Fruit fly (Drosophila melanogaster) whole organism, embryonic: ENCODE results near the gene Spn27A.

Experiments
- Ada2b ChIP-seq: fragments of 200-800 bp; sonication (Bioruptor generic); IDR thresholded peaks from 2 replicates; pipeline ENCODE4 v1.3.6; 2022; ENCODE audit warnings: missing biosample characterization, missing genetic modification characterization
- Bgb ChIP-seq: fragments of 200-800 bp; sonication (Bioruptor generic); IDR thresholded peaks from 2 replicates; pipeline ENCODE4 v1.3.6; 2022; ENCODE audit warnings: missing biosample characterization, missing genetic modification characterization; ENCODE audit not compliant: partially characterized antibody
- CG10267 ChIP-seq: fragments of 200-800 bp; sonication (Bioruptor generic); optimal IDR thresholded peaks from 2 replicates; lab custom pipeline; 2018; ENCODE audit warnings: missing biosample characterization, mild to moderate bottlenecking, missing genetic modification characterization, moderate library complexity
- CG10462 ChIP-seq: fragments of 200-800 bp; sonication (Bioruptor generic); optimal IDR thresholded peaks from 2 replicates; lab custom pipeline; 2016; ENCODE audit warnings: missing biosample characterization, missing genetic modification characterization
- CG11093 ChIP-seq: fragments of 200-800 bp; sonication (Bioruptor generic); IDR thresholded peaks from 3 replicates; pipeline ENCODE4 v1.3.6; 2022; ENCODE audit warnings: missing biosample characterization, missing genetic modification characterization
- CG11456 ChIP-seq: fragments of 200-800 bp; sonication (Bioruptor generic); IDR thresholded peaks from 3 replicates; pipeline ENCODE4 v1.3.6; 2022; ENCODE audit warnings: missing biosample characterization, missing genetic modification characterization
- CG11723 ChIP-seq: fragments of 200-800 bp; sonication (Bioruptor generic); optimal IDR thresholded peaks from 2 replicates; lab custom pipeline; 2017; ENCODE audit warnings: missing biosample characterization, mild to moderate bottlenecking, missing genetic modification characterization
- CG1602 ChIP-seq: fragments of 200-800 bp; sonication (Bioruptor generic); optimal IDR thresholded peaks from 3 replicates; lab custom pipeline; 2016; ENCODE audit warnings: missing biosample characterization, missing genetic modification characterization
- CG17359 ChIP-seq: fragments of 200-800 bp; sonication (Bioruptor generic); optimal IDR thresholded peaks from 3 replicates; lab custom pipeline; 2018; ENCODE audit warnings: missing biosample characterization, mild to moderate bottlenecking, missing genetic modification characterization, moderate library complexity
- CG17361 ChIP-seq: fragments of 200-800 bp; sonication (Bioruptor generic); IDR thresholded peaks from 3 replicates; pipeline ENCODE4 v1.3.6; 2022; ENCODE audit warnings: missing biosample characterization, missing genetic modification characterization
- CG18764 ChIP-seq: fragments of 200-800 bp; sonication (Bioruptor generic); optimal IDR thresholded peaks from 3 replicates; lab custom pipeline; 2016; ENCODE audit warnings: missing biosample characterization, missing genetic modification characterization
- CG3995 ChIP-seq: fragments of 200-800 bp; sonication (Bioruptor generic); optimal IDR thresholded peaks from 3 replicates; lab custom pipeline; 2016; ENCODE audit warnings: missing biosample characterization, missing genetic modification characterization
- CG42726 ChIP-seq: fragments of 200-800 bp; sonication (Bioruptor generic); IDR thresholded peaks from 2 replicates; pipeline ENCODE4 v1.3.6; 2022; ENCODE audit warnings: missing biosample characterization, missing genetic modification characterization; ENCODE audit not compliant: partially characterized antibody
- CG4424 ChIP-seq: fragments of 200-800 bp; sonication (Bioruptor generic); optimal IDR thresholded peaks from 3 replicates; lab custom pipeline; 2016; ENCODE audit warnings: missing biosample characterization, missing genetic modification characterization
- CG5245 ChIP-seq: fragments of 200-800 bp; sonication (Bioruptor generic); optimal IDR thresholded peaks from 3 replicates; lab custom pipeline; 2016; ENCODE audit warnings: missing biosample characterization, missing genetic modification characterization
- CG7745 ChIP-seq: fragments of 200-800 bp; sonication (Bioruptor generic); optimal IDR thresholded peaks from 2 replicates; lab custom pipeline; 2018; ENCODE audit warnings: missing biosample characterization, mild to moderate bottlenecking, missing genetic modification characterization, moderate library complexity
- CG8478 ChIP-seq: fragments of >200 bp; optimal IDR thresholded peaks from 2 replicates; lab custom pipeline; 2018
- Dfd ChIP-seq, 2 experiments: fragments of >200 bp; optimal IDR thresholded peaks; 2 replicates each; lab custom pipeline; 2017; ENCODE audit warnings: missing biosample characterization in 2 of 2, missing genetic modification characterization in 2 of 2
- Elba2 ChIP-seq: fragments of 200-800 bp; sonication (Bioruptor generic); optimal IDR thresholded peaks from 3 replicates; lab custom pipeline; 2016; ENCODE audit warnings: missing biosample characterization, missing genetic modification characterization
- Fer3 ChIP-seq: fragments of 200-800 bp; sonication (Bioruptor generic); optimal IDR thresholded peaks from 2 replicates; lab custom pipeline; 2018; ENCODE audit warnings: missing biosample characterization, mild to moderate bottlenecking, missing genetic modification characterization, moderate library complexity
- HHEX ChIP-seq: fragments of 200-800 bp; sonication (Bioruptor generic); optimal IDR thresholded peaks from 3 replicates; lab custom pipeline; 2017; ENCODE audit warnings: missing biosample characterization, mild to moderate bottlenecking, missing genetic modification characterization, missing genetic modification reagents
- HLH54F ChIP-seq: fragments of 200-800 bp; sonication (Bioruptor generic); optimal IDR thresholded peaks from 3 replicates; lab custom pipeline; 2016; ENCODE audit warnings: missing biosample characterization, missing genetic modification characterization
- HLHmδ ChIP-seq: fragments of 200-800 bp; sonication (Bioruptor generic); optimal IDR thresholded peaks from 2 replicates; lab custom pipeline; 2018; ENCODE audit warnings: missing biosample characterization, mild to moderate bottlenecking, missing genetic modification characterization, moderate library complexity
- HmgZ ChIP-seq: fragments of 200-800 bp; sonication (Bioruptor generic); optimal IDR thresholded peaks from 2 replicates; lab custom pipeline; 2018; ENCODE audit warnings: missing biosample characterization, mild to moderate bottlenecking, missing genetic modification characterization
- Mad ChIP-seq: fragments of 200-800 bp; sonication (Bioruptor generic); optimal IDR thresholded peaks from 2 replicates; lab custom pipeline; 2016; ENCODE audit warnings: missing biosample characterization, missing genetic modification characterization
- Meics ChIP-seq: fragments of 200-800 bp; sonication (Bioruptor generic); optimal IDR thresholded peaks from 2 replicates; lab custom pipeline; 2017; ENCODE audit warnings: missing biosample characterization, mild to moderate bottlenecking, missing genetic modification characterization
- Spps ChIP-seq: fragments of 200-800 bp; sonication (Bioruptor generic); optimal IDR thresholded peaks from 2 replicates; lab custom pipeline; 2018; ENCODE audit warnings: missing biosample characterization, mild to moderate bottlenecking, missing genetic modification characterization
- Trl ChIP-seq, 3 experiments: fragments of >200 bp in 2 of 3; fragments of 200-800 bp in 1 of 3; sonication (Bioruptor generic) in 1 of 3; optimal IDR thresholded peaks; 2 replicates in 1 of 3; 3 replicates in 2 of 3; lab custom pipeline; 2016 to 2017; ENCODE audit warnings: missing biosample characterization in 1 of 3, missing genetic modification characterization in 1 of 3
- abd-A ChIP-seq: fragments of 200-800 bp; sonication (Bioruptor generic); optimal IDR thresholded peaks from 3 replicates; lab custom pipeline; 2019; ENCODE audit warnings: missing biosample characterization, mild to moderate bottlenecking, missing genetic modification characterization, moderate library complexity
- amos ChIP-seq: fragments of 200-800 bp; sonication (Bioruptor generic); IDR thresholded peaks from 2 replicates; pipeline ENCODE4 v1.3.6; 2022; ENCODE audit warnings: missing biosample characterization, missing genetic modification characterization; ENCODE audit not compliant: partially characterized antibody
- bbx ChIP-seq: fragments of 200-800 bp; sonication (Bioruptor generic); IDR thresholded peaks from 2 replicates; pipeline ENCODE4 v1.3.6; 2022; ENCODE audit warnings: missing biosample characterization, missing genetic modification characterization; ENCODE audit not compliant: partially characterized antibody
- br ChIP-seq: fragments of >200 bp; optimal IDR thresholded peaks from 2 replicates; lab custom pipeline; 2017
- btn ChIP-seq: fragments of 200-800 bp; sonication (Bioruptor generic); optimal IDR thresholded peaks from 2 replicates; lab custom pipeline; 2016; ENCODE audit warnings: missing biosample characterization, missing genetic modification characterization
- cg ChIP-seq: fragments of 200-800 bp; sonication (Bioruptor generic); optimal IDR thresholded peaks from 3 replicates; lab custom pipeline; 2019; ENCODE audit warnings: missing biosample characterization, mild to moderate bottlenecking, missing genetic modification characterization, moderate library complexity
- dysf ChIP-seq: fragments of 200-800 bp; sonication (Bioruptor generic); IDR thresholded peaks from 3 replicates; pipeline ENCODE4 v1.3.6; 2022; ENCODE audit warnings: missing biosample characterization, missing genetic modification characterization
- gce ChIP-seq: fragments of 200-800 bp; sonication (Bioruptor generic); IDR thresholded peaks from 3 replicates; pipeline ENCODE4 v1.3.6; 2022; ENCODE audit warnings: missing biosample characterization, missing genetic modification characterization
- gt ChIP-seq: fragments of 200-800 bp; sonication (Bioruptor generic); IDR thresholded peaks from 2 replicates; pipeline ENCODE4 v1.3.6; 2022; ENCODE audit warnings: missing biosample characterization, missing genetic modification characterization
- h ChIP-seq: fragments of >200 bp; optimal IDR thresholded peaks from 2 replicates; lab custom pipeline; 2017
- hth ChIP-seq: fragments of >200 bp; optimal IDR thresholded peaks from 2 replicates; lab custom pipeline; 2017; ENCODE audit warnings: inconsistent platforms
- ind ChIP-seq: fragments of 200-800 bp; sonication (Bioruptor generic); optimal IDR thresholded peaks from 3 replicates; lab custom pipeline; 2016; ENCODE audit warnings: missing biosample characterization, missing genetic modification characterization
- inv ChIP-seq: fragments of 200-800 bp; sonication (Bioruptor generic); IDR thresholded peaks from 2 replicates; pipeline ENCODE4 v1.3.6; 2022; ENCODE audit warnings: missing biosample characterization, missing genetic modification characterization; ENCODE audit not compliant: partially characterized antibody
- kah ChIP-seq: fragments of 200-800 bp; sonication (Bioruptor generic); optimal IDR thresholded peaks from 2 replicates; lab custom pipeline; 2018; ENCODE audit warnings: missing biosample characterization, mild to moderate bottlenecking, missing genetic modification characterization
- knrl ChIP-seq: fragments of 200-800 bp; sonication (Bioruptor generic); IDR thresholded peaks from 3 replicates; pipeline ENCODE4 v1.3.6; 2022; ENCODE audit warnings: missing biosample characterization, missing genetic modification characterization; ENCODE audit not compliant: partially characterized antibody
- maf-S ChIP-seq: fragments of 200-800 bp; sonication (Bioruptor generic); optimal IDR thresholded peaks from 2 replicates; lab custom pipeline; 2016; ENCODE audit warnings: missing biosample characterization, missing genetic modification characterization
- p53 ChIP-seq: fragments of 200-800 bp; sonication (Bioruptor generic); optimal IDR thresholded peaks from 2 replicates; lab custom pipeline; 2016; ENCODE audit warnings: missing biosample characterization, missing genetic modification characterization
- ro ChIP-seq: fragments of 200-800 bp; sonication (Bioruptor generic); IDR thresholded peaks from 2 replicates; pipeline ENCODE4 v1.3.6; 2022; ENCODE audit warnings: missing biosample characterization, missing genetic modification characterization
- scrt ChIP-seq: fragments of 200-800 bp; sonication (Bioruptor generic); optimal IDR thresholded peaks from 2 replicates; lab custom pipeline; 2018; ENCODE audit warnings: missing biosample characterization, mild to moderate bottlenecking, missing genetic modification characterization, moderate library complexity
- sna ChIP-seq: fragments of 200-800 bp; sonication (Bioruptor generic); IDR thresholded peaks from 2 replicates; pipeline ENCODE4 v1.3.6; 2022; ENCODE audit warnings: missing biosample characterization, missing genetic modification characterization; ENCODE audit not compliant: partially characterized antibody
- toy ChIP-seq: fragments of 200-800 bp; sonication (Bioruptor generic); IDR thresholded peaks from 2 replicates; pipeline ENCODE4 v1.3.6; 2022; ENCODE audit warnings: missing biosample characterization, missing genetic modification characterization
- vvl ChIP-seq: fragments of 200-800 bp; sonication (Bioruptor generic); IDR thresholded peaks from 2 replicates; pipeline ENCODE4 v1.3.6; 2022; ENCODE audit warnings: missing biosample characterization, missing genetic modification characterization
- zen2 ChIP-seq: fragments of 200-800 bp; sonication (Bioruptor generic); IDR thresholded peaks from 3 replicates; pipeline ENCODE4 v1.3.6; 2022; ENCODE audit warnings: missing biosample characterization, missing genetic modification characterization; ENCODE audit not compliant: partially characterized antibody
- zfh2 ChIP-seq: fragments of 200-800 bp; sonication (Bioruptor generic); optimal IDR thresholded peaks from 2 replicates; lab custom pipeline; 2016; ENCODE audit warnings: missing biosample characterization, missing genetic modification characterization

The Spn27A gene

dm6 chr2L:6693794-6694254 is 20.7 kb upstream of the Spn27A start (continued):
- peak; percentile 83 for TF ChIP-seq CG17361 (GFP tag; lab: Robert Waterston, UW)
- no peak for TF ChIP-seq CG5245 (GFP tag; lab: Kevin White, UChicago)
- no peak for TF ChIP-seq hth (lab: Kevin White, UChicago)
- TF ChIP-seq CG8478 (lab: Kevin White, UChicago): no peak
- TF ChIP-seq maf-S (GFP tag; lab: Kevin White, UChicago): no peak
- no peak for TF ChIP-seq Spps
- TF ChIP-seq zfh2 (GFP tag; lab: Kevin White, UChicago): peak; percentile 0
- no peak for TF ChIP-seq Trl (optimal IDR thresholded peaks at IDR 0.05; lab: Kevin White, UChicago)
- TF ChIP-seq Trl (GFP tag; optimal IDR thresholded peaks at IDR 0.05; lab: Kevin White, UChicago): no peak
- no peak for TF ChIP-seq amos
- no peak for TF ChIP-seq CG11456
- TF ChIP-seq CG11093 (GFP tag; lab: Robert Waterston, UW): no peak
- TF ChIP-seq CG10462 (GFP tag; lab: Kevin White, UChicago): no peak
- peak; percentile 29; the same call in 1 of the 2 replicates for TF ChIP-seq Ada2b (GFP tag; lab: Robert Waterston, UW)
- no peak for TF ChIP-seq HLHmδ (GFP tag; lab: Kevin White, UChicago)
- TF ChIP-seq CG18764: no peak
- peak; percentile 20 for TF ChIP-seq scrt (GFP tag; lab: Kevin White, UChicago)
- TF ChIP-seq CG17359 (tag; lab: Kevin White, UChicago): peak; percentile 48
- no peak for TF ChIP-seq inv (GFP tag; lab: Robert Waterston, UW)
- TF ChIP-seq cg (GFP tag; lab: Kevin White, UChicago): no peak
- no peak for TF ChIP-seq bbx (GFP tag; lab: Robert Waterston, UW)
- TF ChIP-seq gce (GFP tag; lab: Robert Waterston, UW): no peak
- TF ChIP-seq CG10267 (tag; lab: Kevin White, UChicago): peak; percentile 79
- no peak for TF ChIP-seq sna (GFP tag; lab: Robert Waterston, UW)
- TF ChIP-seq CG1602: no peak
- TF ChIP-seq CG11723 (GFP tag; lab: Kevin White, UChicago): peak; percentile 28
- no peak for TF ChIP-seq h (lab: Kevin White, UChicago)
- TF ChIP-seq CG3995: no peak
- TF ChIP-seq toy (GFP tag; lab: Robert Waterston, UW): no peak
- 0 out of 2 replicates have a peak, but pooled peaks have one; percentile 12 for TF ChIP-seq vvl
- TF ChIP-seq CG4424: peak; percentile 30
- TF ChIP-seq Dfd (GFP tag; optimal IDR thresholded peaks at IDR 0.05; lab: Kevin White, UChicago): no peak
- peak; percentile 5 for TF ChIP-seq HmgZ (tag; lab: Kevin White, UChicago)
- no peak for TF ChIP-seq HLH54F
- TF ChIP-seq ro (GFP tag; lab: Robert Waterston, UW): no peak
- no peak for TF ChIP-seq abd-A (tag; lab: Kevin White, UChicago)
- TF ChIP-seq knrl (GFP tag; lab: Robert Waterston, UW): no peak
- peak; percentile 62 for TF ChIP-seq Meics (GFP tag; lab: Kevin White, UChicago)
- TF ChIP-seq Fer3 (tag; lab: Kevin White, UChicago): no peak
- TF ChIP-seq zen2: no peak
- TF ChIP-seq kah (GFP tag; lab: Kevin White, UChicago): no peak
- no peak for TF ChIP-seq Bgb (GFP tag; lab: Robert Waterston, UW)
- 0 out of 3 replicates have a peak, but pooled peaks have one; percentile 39 for TF ChIP-seq dysf (GFP tag; lab: Robert Waterston, UW)
- TF ChIP-seq Elba2 (GFP tag; lab: Kevin White, UChicago): no peak
- TF ChIP-seq Mad (GFP tag; lab: Kevin White, UChicago): no peak
- no peak for TF ChIP-seq CG7745 (tag; lab: Kevin White, UChicago)
- no peak for TF ChIP-seq br (lab: Kevin White, UChicago)
- TF ChIP-seq ind: no peak
- no peak for TF ChIP-seq p53
- no peak for TF ChIP-seq btn
- TF ChIP-seq HHEX (GFP tag; lab: Kevin White, UChicago): peak; percentile 30
- TF ChIP-seq CG42726 (GFP tag; lab: Robert Waterston, UW): no peak
- no peak for TF ChIP-seq gt (GFP tag; lab: Robert Waterston, UW)
